Fruit fly (Drosophila melanogaster): ENCODE data around the gene Zir.

DNA sequence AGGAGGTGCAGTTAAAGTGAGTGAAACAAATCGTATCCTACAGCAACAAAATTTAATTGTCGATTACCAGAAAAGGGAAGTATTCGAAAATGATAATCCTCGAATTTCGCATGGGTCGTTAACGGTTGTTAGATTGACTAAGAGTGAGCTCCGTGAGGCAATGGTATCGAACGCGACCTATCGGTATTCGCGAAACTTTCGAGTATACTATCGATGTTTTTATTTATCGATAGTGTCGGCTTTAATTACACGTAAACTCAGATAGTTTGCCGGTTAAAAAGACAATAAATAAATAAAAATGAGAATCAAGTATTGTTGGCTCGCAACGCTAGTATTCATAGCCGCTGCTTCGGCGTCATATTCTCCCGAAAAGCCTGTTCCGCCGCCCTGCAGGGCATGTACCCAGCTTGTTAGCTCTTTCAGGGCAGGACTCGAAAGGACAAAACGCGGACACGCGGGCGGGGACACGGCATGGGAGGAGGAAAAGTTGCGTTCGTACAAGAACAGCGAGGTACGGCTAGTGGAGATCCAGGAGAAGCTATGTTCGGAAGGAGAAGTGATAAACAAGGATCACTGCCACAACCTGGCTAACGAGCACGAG, 7.7 kb downstream of the Zir start, which contains the start of gene Creld:
- no peak for TF ChIP-seq h (optimal IDR thresholded peaks at IDR 0.05)
- TF ChIP-seq psq (optimal IDR thresholded peaks at IDR 0.05): no peak
- no peak for TF ChIP-seq Myc (optimal IDR thresholded peaks at IDR 0.05)
- TF ChIP-seq insv (optimal IDR thresholded peaks at IDR 0.05): no peak
- no peak for TF ChIP-seq ttk (optimal IDR thresholded peaks at IDR 0.05)
- TF ChIP-seq Sin3A (optimal IDR thresholded peaks at IDR 0.05): no peak
